Worm (Caenorhabditis elegans): Measurements from ENCODE around the gene egas-4.

DNA sequence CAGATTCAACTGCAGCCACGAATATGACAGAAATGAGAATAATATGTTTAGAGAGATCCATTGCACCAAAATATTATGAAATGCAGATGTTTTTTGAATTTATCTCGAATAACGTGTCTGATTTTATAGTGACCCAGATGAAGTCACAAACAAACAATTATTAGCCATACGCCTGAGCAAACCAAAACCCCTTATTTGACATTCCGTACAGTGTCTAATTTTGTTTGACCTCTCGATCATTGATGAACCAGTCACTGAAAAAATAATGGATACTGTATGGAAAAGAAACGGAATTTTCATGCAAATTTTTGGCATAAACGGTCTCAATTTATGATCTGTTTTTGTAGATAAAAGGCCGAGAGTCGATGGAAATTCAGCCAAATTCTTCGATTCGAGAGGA is 18.5 kb upstream of the egas-4 start, which contains the start of the genes R05G6.9 and R05G6.3:
- no peak for TF ChIP-seq nhr-23 (tag; optimal IDR thresholded peaks at IDR 0.05)
- TF ChIP-seq nhr-6 (tag; optimal IDR thresholded peaks at IDR 0.05) = no peak
- TF ChIP-seq ama-1 (optimal IDR thresholded peaks at IDR 0.05) = no peak
- TF ChIP-seq elt-3 (tag; optimal IDR thresholded peaks at IDR 0.05) = no peak
- no peak for TF ChIP-seq ztf-4 (tag; optimal IDR thresholded peaks at IDR 0.05)
